Worm (Caenorhabditis elegans) whole organism, L4 larva: ENCODE results near the gene R02F2.8.

Experiments
- R02D3.7 ChIP-seq: fragments of 150-350 bp; sonication (generic microtip); optimal IDR thresholded peaks from 3 replicates; lab custom pipeline; 2014; ENCODE audit warnings: missing biosample characterization, missing genetic modification characterization
- ama-1 ChIP-seq: fragments of 150-350 bp; optimal IDR thresholded peaks from 2 replicates; lab custom pipeline; 2014; ENCODE audit warnings: inconsistent platforms, mixed read lengths
- ceh-28 ChIP-seq: fragments of 150-350 bp; optimal IDR thresholded peaks from 2 replicates; lab custom pipeline; 2014; ENCODE audit warnings: missing biosample characterization, missing genetic modification reagents, missing genetic modification characterization
- hmg-1.1 ChIP-seq: fragments of 200-800 bp; sonication (Bioruptor generic); IDR thresholded peaks from 2 replicates; pipeline ENCODE4 v1.3.6; 2022; ENCODE audit warnings: missing genetic modification reagents, missing genetic modification characterization, missing compliant biosample characterization
- mdt-29 ChIP-seq: fragments of 200-800 bp; sonication (Bioruptor generic); IDR thresholded peaks from 2 replicates; pipeline ENCODE4 v1.3.6; 2022; ENCODE audit warnings: missing genetic modification reagents, missing genetic modification characterization, missing compliant biosample characterization
- nhr-237 ChIP-seq: sonication (generic microtip); optimal IDR thresholded peaks from 2 replicates; lab custom pipeline; 2017; ENCODE audit warnings: missing biosample characterization, missing genetic modification characterization
- nhr-77 ChIP-seq: fragments of 150-350 bp; optimal IDR thresholded peaks from 2 replicates; lab custom pipeline; 2014; ENCODE audit warnings: missing biosample characterization, missing genetic modification characterization
- pha-4 ChIP-seq, 2 experiments: fragments of 150-350 bp in 1 of 2; fragments of 200-800 bp in 1 of 2; sonication (Bioruptor generic) in 1 of 2; IDR thresholded peaks in 1 of 2; optimal IDR thresholded peaks in 1 of 2; 2 replicates each; pipeline versions ENCODE4 v1.3.6 to Lab custom; 2014 to 2022; ENCODE audit warnings: missing genetic modification characterization in 2 of 2, missing genetic modification reagents in 2 of 2, missing biosample characterization in 1 of 2, missing compliant biosample characterization in 1 of 2
- pqm-1 ChIP-seq: sonication (generic microtip); optimal IDR thresholded peaks from 2 replicates; lab custom pipeline; 2017; ENCODE audit warnings: missing biosample characterization, missing genetic modification characterization
- set-16 ChIP-seq: fragments of 200-800 bp; sonication (Bioruptor generic); IDR thresholded peaks from 2 replicates; pipeline ENCODE4 v1.3.6; 2022; ENCODE audit warnings: missing genetic modification reagents, missing genetic modification characterization, missing compliant biosample characterization
- skn-1 ChIP-seq: fragments of 150-350 bp; optimal IDR thresholded peaks from 2 replicates; lab custom pipeline; 2014; ENCODE audit warnings: missing biosample characterization, missing genetic modification characterization
- snpc-4 ChIP-seq: fragments of 150-350 bp; optimal IDR thresholded peaks from 2 replicates; lab custom pipeline; 2014; ENCODE audit warnings: missing biosample characterization, missing genetic modification characterization
- unc-39 ChIP-seq: sonication (generic microtip); optimal IDR thresholded peaks from 2 replicates; lab custom pipeline; 2017; ENCODE audit warnings: missing biosample characterization, missing genetic modification characterization
- zfp-2 ChIP-seq: sonication (generic microtip); optimal IDR thresholded peaks from 2 replicates; lab custom pipeline; 2016; ENCODE audit warnings: mild to moderate bottlenecking, missing genetic modification characterization, missing compliant biosample characterization

DNA sequence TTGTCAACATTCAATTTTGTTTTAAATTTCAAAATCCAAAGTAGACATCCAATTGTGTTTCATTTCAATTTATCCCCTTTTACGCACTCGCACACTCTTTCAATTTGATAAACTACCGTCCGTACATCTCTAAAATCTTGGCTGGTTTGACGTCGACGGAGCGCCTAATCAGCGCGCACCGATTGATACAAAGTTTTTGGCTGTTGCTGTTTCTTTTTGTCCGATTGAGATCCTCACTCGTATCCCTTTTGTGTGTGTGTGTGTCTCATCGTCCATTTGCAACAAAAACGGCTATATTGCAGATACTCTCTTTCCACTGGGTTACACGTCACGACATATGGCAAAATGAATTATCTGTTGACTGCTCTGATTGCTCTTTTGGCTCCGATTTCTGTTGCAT is 20.9 kb downstream of the R02F2.8 start, which contains the start of gene lon-1:
- no peak for TF ChIP-seq nhr-237 (tag; lab: Kevin White, UChicago)
- no peak for TF ChIP-seq ceh-28 (tag; lab: Kevin White, UChicago)
- TF ChIP-seq R02D3.7 (tag; lab: Kevin White, UChicago): no peak
- TF ChIP-seq unc-39 (tag; lab: Kevin White, UChicago): no peak
- no peak for TF ChIP-seq pha-4 (GFP tag; IDR thresholded peaks at IDR 0.05; lab: Robert Waterston, UW)
- no peak for TF ChIP-seq pha-4 (tag; optimal IDR thresholded peaks at IDR 0.05; lab: Kevin White, UChicago)
- no peak for TF ChIP-seq mdt-29
- no peak for TF ChIP-seq snpc-4 (tag; lab: Kevin White, UChicago)
- no peak for TF ChIP-seq pqm-1 (tag; lab: Kevin White, UChicago)
- TF ChIP-seq skn-1 (tag; lab: Kevin White, UChicago): no peak
- no peak for TF ChIP-seq nhr-77 (tag; lab: Kevin White, UChicago)
- TF ChIP-seq ama-1 (lab: Kevin White, UChicago): no peak
- TF ChIP-seq hmg-1.1 (GFP tag; lab: Robert Waterston, UW): no peak
- TF ChIP-seq set-16 (GFP tag; lab: Robert Waterston, UW): no peak
- no peak for TF ChIP-seq zfp-2
